Worm (Caenorhabditis elegans): ENCODE measurements around the gene tex-2.

DNA sequence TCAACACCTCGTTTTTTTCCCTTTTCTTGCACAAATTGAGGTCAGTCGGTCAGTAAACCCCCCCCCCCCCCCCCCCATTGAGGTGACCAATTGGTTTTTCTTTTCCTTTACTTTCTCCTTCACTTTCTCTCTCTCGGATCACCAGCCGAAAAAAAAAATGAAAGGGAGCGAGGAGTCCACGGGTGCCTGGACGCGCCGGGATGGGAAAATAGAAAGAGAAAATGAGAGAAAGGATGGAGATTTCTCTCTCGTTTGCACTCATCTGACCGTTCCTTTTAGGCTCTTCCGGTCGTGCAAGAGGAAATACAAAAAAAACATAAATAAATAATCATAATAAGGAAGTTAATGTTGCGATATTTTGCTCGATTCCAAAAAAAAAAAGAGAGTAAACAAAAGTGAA, 25.7 kb upstream of the tex-2 start:
- TF ChIP-seq pha-4 (tag; optimal IDR thresholded peaks at IDR 0.05): no peak
- no peak for TF ChIP-seq hlh-8 (tag; optimal IDR thresholded peaks at IDR 0.05)
- no peak for TF ChIP-seq ceh-2 (tag; optimal IDR thresholded peaks at IDR 0.05)
- TF ChIP-seq fax-1 (tag; optimal IDR thresholded peaks at IDR 0.05): no peak
- TF ChIP-seq ahr-1 (tag; optimal IDR thresholded peaks at IDR 0.05): no peak
- no peak for TF ChIP-seq C08G9.2 (tag; optimal IDR thresholded peaks at IDR 0.05)
- no peak for TF ChIP-seq ceh-34 (tag; optimal IDR thresholded peaks at IDR 0.05)
- no peak for TF ChIP-seq ztf-16 (tag; optimal IDR thresholded peaks at IDR 0.05)
- TF ChIP-seq ama-1 (optimal IDR thresholded peaks at IDR 0.05): no peak
- no peak for TF ChIP-seq Y22D7AL.16 (tag; optimal IDR thresholded peaks at IDR 0.05)
- no peak for TF ChIP-seq fkh-6 (tag; optimal IDR thresholded peaks at IDR 0.05)
- no peak for TF ChIP-seq madf-2 (tag; optimal IDR thresholded peaks at IDR 0.05)
- no peak for TF ChIP-seq rnt-1 (tag; optimal IDR thresholded peaks at IDR 0.05)
- TF ChIP-seq lin-11 (tag; optimal IDR thresholded peaks at IDR 0.05): no peak
